Fruit fly (Drosophila melanogaster) whole organism, embryonic: Measurements from ENCODE around the gene Ice2.
A peak's percentile ranks its signal among the peaks of the same experiment; 100 is the strongest.

Experiments
- CG10431 ChIP-seq: fragments of 200-800 bp; sonication (Bioruptor generic); optimal IDR thresholded peaks from 3 replicates; lab custom pipeline; 2018; ENCODE audit warnings: missing biosample characterization, mild to moderate bottlenecking, missing genetic modification characterization
- CG10959 ChIP-seq: fragments of 200-800 bp; sonication (Bioruptor generic); IDR thresholded peaks from 2 replicates; pipeline ENCODE4 v1.3.6; 2022; ENCODE audit warnings: missing biosample characterization, missing genetic modification characterization
- CG11456 ChIP-seq: fragments of 200-800 bp; sonication (Bioruptor generic); IDR thresholded peaks from 3 replicates; pipeline ENCODE4 v1.3.6; 2022; ENCODE audit warnings: missing biosample characterization, missing genetic modification characterization
- CG11560 ChIP-seq: fragments of 200-800 bp; sonication (Bioruptor generic); IDR thresholded peaks from 3 replicates; pipeline ENCODE4 v1.3.6; 2022; ENCODE audit warnings: missing biosample characterization, missing genetic modification characterization
- CG11696 ChIP-seq: fragments of 200-800 bp; sonication (Bioruptor generic); IDR thresholded peaks from 2 replicates; pipeline ENCODE4 v1.3.6; 2022; ENCODE audit warnings: missing biosample characterization, missing genetic modification characterization
- CG12236 ChIP-seq: fragments of 200-800 bp; sonication (Bioruptor generic); optimal IDR thresholded peaks from 2 replicates; lab custom pipeline; 2016; ENCODE audit warnings: missing biosample characterization, missing genetic modification characterization
- CG14860 ChIP-seq: fragments of 200-800 bp; sonication (Bioruptor generic); IDR thresholded peaks from 3 replicates; pipeline ENCODE4 v1.3.6; 2022; ENCODE audit warnings: missing biosample characterization, missing genetic modification characterization; ENCODE audit not compliant: partially characterized antibody
- CG14965 ChIP-seq: fragments of 200-800 bp; sonication (Bioruptor generic); optimal IDR thresholded peaks from 2 replicates; lab custom pipeline; 2016; ENCODE audit warnings: missing biosample characterization, missing genetic modification characterization, borderline replicate concordance
- CG15011 ChIP-seq: fragments of 200-800 bp; sonication (Bioruptor generic); optimal IDR thresholded peaks from 3 replicates; lab custom pipeline; 2018; ENCODE audit warnings: missing biosample characterization, mild to moderate bottlenecking, missing genetic modification characterization
- CG15696 ChIP-seq: fragments of 200-800 bp; sonication (Bioruptor generic); optimal IDR thresholded peaks from 2 replicates; lab custom pipeline; 2019; ENCODE audit warnings: missing biosample characterization, mild to moderate bottlenecking, missing genetic modification characterization, moderate library complexity
- CG17385 ChIP-seq: fragments of 200-800 bp; sonication (Bioruptor generic); optimal IDR thresholded peaks from 3 replicates; lab custom pipeline; 2018; ENCODE audit warnings: missing biosample characterization, mild to moderate bottlenecking, missing genetic modification characterization
- CG1832 ChIP-seq: fragments of 200-800 bp; sonication (Bioruptor generic); optimal IDR thresholded peaks from 2 replicates; lab custom pipeline; 2017; ENCODE audit warnings: missing biosample characterization, mild to moderate bottlenecking, missing genetic modification characterization, inconsistent platforms
- CG30403 ChIP-seq: fragments of 200-800 bp; sonication (Bioruptor generic); optimal IDR thresholded peaks from 3 replicates; lab custom pipeline; 2016; ENCODE audit warnings: missing biosample characterization, missing genetic modification characterization
- CG31365 ChIP-seq: fragments of 200-800 bp; sonication (Bioruptor generic); optimal IDR thresholded peaks from 2 replicates; lab custom pipeline; 2018; ENCODE audit warnings: missing biosample characterization, mild to moderate bottlenecking, missing genetic modification characterization
- CG32532 ChIP-seq: fragments of 200-800 bp; sonication (Bioruptor generic); IDR thresholded peaks from 2 replicates; pipeline ENCODE4 v1.3.6; 2022; ENCODE audit warnings: missing biosample characterization, missing genetic modification characterization
- CG4360 ChIP-seq: fragments of 200-800 bp; sonication (Bioruptor generic); IDR thresholded peaks from 2 replicates; pipeline ENCODE4 v1.3.6; 2022; ENCODE audit warnings: missing biosample characterization, missing genetic modification characterization
- D19A ChIP-seq: fragments of 200-800 bp; optimal IDR thresholded peaks from 3 replicates; lab custom pipeline; 2019; ENCODE audit warnings: missing biosample characterization, mild to moderate bottlenecking, missing genetic modification characterization, moderate library complexity
- Dll ChIP-seq: fragments of 200-800 bp; sonication (Bioruptor generic); IDR thresholded peaks from 4 replicates; pipeline ENCODE4 v1.3.6; 2022; ENCODE audit warnings: missing biosample characterization, missing genetic modification characterization; ENCODE audit not compliant: partially characterized antibody
- Ets97D ChIP-seq: fragments of 200-800 bp; sonication (Bioruptor generic); optimal IDR thresholded peaks from 3 replicates; lab custom pipeline; 2016; ENCODE audit warnings: missing biosample characterization, missing genetic modification characterization
- Fer3 ChIP-seq: fragments of 200-800 bp; sonication (Bioruptor generic); optimal IDR thresholded peaks from 2 replicates; lab custom pipeline; 2018; ENCODE audit warnings: missing biosample characterization, mild to moderate bottlenecking, missing genetic modification characterization, moderate library complexity
- Lhr ChIP-seq: fragments of 200-800 bp; sonication (Bioruptor generic); optimal IDR thresholded peaks from 3 replicates; lab custom pipeline; 2017; ENCODE audit warnings: mild to moderate bottlenecking, missing biosample characterization, missing genetic modification reagents, missing genetic modification characterization
- Med ChIP-seq: fragments of 200-800 bp; sonication (Bioruptor generic); peaks from one replicate; lab custom pipeline; 2016; ENCODE audit warnings: missing biosample characterization, missing genetic modification characterization, mild to moderate bottlenecking, inconsistent platforms, moderate library complexity
- Oli ChIP-seq: fragments of 200-800 bp; sonication (Bioruptor generic); optimal IDR thresholded peaks from 2 replicates; lab custom pipeline; 2018; ENCODE audit warnings: missing biosample characterization, mild to moderate bottlenecking, missing genetic modification characterization, moderate library complexity
- Ravus ChIP-seq: fragments of 200-800 bp; sonication (Bioruptor generic); IDR thresholded peaks from 2 replicates; pipeline ENCODE4 v1.3.6; 2022; ENCODE audit warnings: missing biosample characterization, missing genetic modification characterization
- Rfx ChIP-seq: fragments of 200-800 bp; sonication (Bioruptor generic); IDR thresholded peaks from 2 replicates; pipeline ENCODE4 v1.3.6; 2022; ENCODE audit warnings: missing biosample characterization, missing genetic modification characterization
- Side ChIP-seq: fragments of 200-800 bp; sonication (Bioruptor generic); optimal IDR thresholded peaks from 2 replicates; lab custom pipeline; 2016; ENCODE audit warnings: missing biosample characterization, missing genetic modification characterization
- Xrp1 ChIP-seq: fragments of 200-800 bp; sonication (Bioruptor generic); IDR thresholded peaks from 2 replicates; pipeline ENCODE4 v1.3.6; 2022; ENCODE audit warnings: missing biosample characterization, missing genetic modification characterization
- ac ChIP-seq: fragments of 200-800 bp; sonication (Bioruptor generic); optimal IDR thresholded peaks from 3 replicates; lab custom pipeline; 2017; ENCODE audit warnings: missing biosample characterization, mild to moderate bottlenecking, missing genetic modification characterization
- amos ChIP-seq: fragments of 200-800 bp; sonication (Bioruptor generic); IDR thresholded peaks from 2 replicates; pipeline ENCODE4 v1.3.6; 2022; ENCODE audit warnings: missing biosample characterization, missing genetic modification characterization; ENCODE audit not compliant: partially characterized antibody
- da ChIP-seq: fragments of 200-800 bp; sonication (Bioruptor generic); optimal IDR thresholded peaks from 2 replicates; lab custom pipeline; 2016; ENCODE audit warnings: missing biosample characterization, missing genetic modification characterization
- dpn ChIP-seq, 2 experiments: fragments of 200-800 bp; sonication (Bioruptor generic); optimal IDR thresholded peaks; 3 replicates each; lab custom pipeline; 2016; ENCODE audit warnings: missing biosample characterization in 2 of 2, missing genetic modification characterization in 2 of 2
- dysf ChIP-seq: fragments of 200-800 bp; sonication (Bioruptor generic); IDR thresholded peaks from 3 replicates; pipeline ENCODE4 v1.3.6; 2022; ENCODE audit warnings: missing biosample characterization, missing genetic modification characterization
- exex ChIP-seq: fragments of 200-800 bp; sonication (Bioruptor generic); optimal IDR thresholded peaks from 4 replicates; lab custom pipeline; 2018; ENCODE audit warnings: missing biosample characterization, mild to moderate bottlenecking, missing genetic modification characterization, moderate library complexity
- grn ChIP-seq: fragments of 200-800 bp; sonication (Bioruptor generic); optimal IDR thresholded peaks from 3 replicates; lab custom pipeline; 2017; ENCODE audit warnings: missing biosample characterization, missing genetic modification characterization
- hb ChIP-seq: fragments of 200-800 bp; sonication (Bioruptor generic); IDR thresholded peaks from 3 replicates; pipeline ENCODE4 v1.3.6; 2022; ENCODE audit warnings: missing biosample characterization, missing genetic modification characterization; ENCODE audit not compliant: partially characterized antibody
- knrl ChIP-seq: fragments of 200-800 bp; sonication (Bioruptor generic); IDR thresholded peaks from 3 replicates; pipeline ENCODE4 v1.3.6; 2022; ENCODE audit warnings: missing biosample characterization, missing genetic modification characterization; ENCODE audit not compliant: partially characterized antibody
- lab ChIP-seq: fragments of 200-800 bp; sonication (Bioruptor generic); optimal IDR thresholded peaks from 3 replicates; lab custom pipeline; 2017; ENCODE audit warnings: missing biosample characterization, missing genetic modification characterization, mild to moderate bottlenecking, moderate library complexity, missing genetic modification reagents
- lov ChIP-seq, 2 experiments: fragments of 200-800 bp in 1 of 2; fragments of >200 bp in 1 of 2; sonication (Bioruptor generic) in 1 of 2; IDR thresholded peaks in 1 of 2; optimal IDR thresholded peaks in 1 of 2; 2 replicates in 1 of 2; 3 replicates in 1 of 2; pipeline versions ENCODE4 v1.3.6 to Lab custom; 2017 to 2022; ENCODE audit warnings: missing biosample characterization in 1 of 2, missing genetic modification characterization in 1 of 2
- mirr ChIP-seq: fragments of 200-800 bp; sonication (Bioruptor generic); optimal IDR thresholded peaks from 3 replicates; lab custom pipeline; 2018; ENCODE audit warnings: missing biosample characterization, mild to moderate bottlenecking, missing genetic modification characterization
- onecut ChIP-seq: fragments of 200-800 bp; sonication (Bioruptor generic); IDR thresholded peaks from 2 replicates; pipeline ENCODE4 v1.3.6; 2022; ENCODE audit warnings: missing biosample characterization, missing genetic modification characterization
- p53 ChIP-seq: fragments of 200-800 bp; sonication (Bioruptor generic); optimal IDR thresholded peaks from 2 replicates; lab custom pipeline; 2016; ENCODE audit warnings: missing biosample characterization, missing genetic modification characterization
- rib ChIP-seq: fragments of 200-800 bp; sonication (Bioruptor generic); IDR thresholded peaks from 2 replicates; pipeline ENCODE4 v1.3.6; 2022; ENCODE audit warnings: missing biosample characterization, missing genetic modification characterization
- salm ChIP-seq: fragments of 200-800 bp; sonication (Bioruptor generic); optimal IDR thresholded peaks from 2 replicates; lab custom pipeline; 2018; ENCODE audit warnings: missing biosample characterization, mild to moderate bottlenecking, missing genetic modification characterization
- sna ChIP-seq: fragments of 200-800 bp; sonication (Bioruptor generic); IDR thresholded peaks from 2 replicates; pipeline ENCODE4 v1.3.6; 2022; ENCODE audit warnings: missing biosample characterization, missing genetic modification characterization; ENCODE audit not compliant: partially characterized antibody
- sob ChIP-seq: fragments of 200-800 bp; sonication (Bioruptor generic); IDR thresholded peaks from 2 replicates; pipeline ENCODE4 v1.3.6; 2022; ENCODE audit warnings: missing biosample characterization, missing genetic modification characterization
- stwl ChIP-seq: fragments of 200-800 bp; sonication (Bioruptor generic); optimal IDR thresholded peaks from 3 replicates; lab custom pipeline; 2018; ENCODE audit warnings: missing biosample characterization, mild to moderate bottlenecking, missing genetic modification characterization, moderate library complexity

The Ice2 gene

DNA sequence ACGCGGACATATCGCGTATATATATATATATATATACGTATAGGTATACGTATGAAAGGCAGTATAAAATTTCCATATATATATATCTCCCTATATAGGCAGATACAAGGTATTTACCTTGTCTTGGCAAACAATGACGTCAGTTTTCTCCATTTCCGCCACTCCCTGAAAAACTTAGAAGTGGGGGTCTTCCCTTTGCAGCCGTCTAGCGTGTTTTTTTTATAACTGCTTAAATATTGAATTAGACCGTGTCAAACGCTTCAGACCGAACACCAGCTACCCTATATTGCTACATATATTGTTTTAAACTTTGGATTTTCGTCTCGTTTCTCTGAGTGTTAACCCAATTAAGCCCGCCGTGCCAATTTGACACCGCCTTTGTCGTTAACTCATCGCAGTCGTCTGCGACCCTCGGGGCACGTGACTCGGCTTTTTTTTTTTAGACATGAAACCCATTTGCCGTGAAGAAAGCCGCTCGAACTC, 46.7 kb downstream of the Ice2 start (continued):
- TF ChIP-seq lov (optimal IDR thresholded peaks at IDR 0.05; lab: Kevin White, UChicago) = no peak
- TF ChIP-seq lov (GFP tag; IDR thresholded peaks at IDR 0.05; lab: Robert Waterston, UW) = no peak
- peak; percentile 26 for TF ChIP-seq CG15696 (tag; lab: Kevin White, UChicago)
- no peak for TF ChIP-seq CG1832 (GFP tag; lab: Kevin White, UChicago)
- no peak for TF ChIP-seq da (GFP tag; lab: Kevin White, UChicago)
- no peak for TF ChIP-seq Dll (GFP tag; lab: Robert Waterston, UW)
- TF ChIP-seq CG11696 (GFP tag; lab: Robert Waterston, UW) = no peak
- TF ChIP-seq Fer3 = no peak
- no peak for TF ChIP-seq p53 (GFP tag; lab: Kevin White, UChicago)
- TF ChIP-seq CG10959 (GFP tag; lab: Robert Waterston, UW) = no peak
- no peak for TF ChIP-seq salm (tag; lab: Kevin White, UChicago)
- no peak for TF ChIP-seq CG30403
- peak; percentile 9 for TF ChIP-seq Side (GFP tag; lab: Kevin White, UChicago)
- TF ChIP-seq rib (GFP tag; lab: Robert Waterston, UW) = 0 out of 2 replicates have a peak, but pooled peaks have one; percentile 38
- TF ChIP-seq mirr = no peak
- no peak for TF ChIP-seq CG11560 (tag; lab: Robert Waterston, UW)
- no peak for TF ChIP-seq CG4360 (GFP tag; lab: Robert Waterston, UW)
- TF ChIP-seq CG15011 = peak; percentile 31
- TF ChIP-seq Ravus (GFP tag; lab: Robert Waterston, UW) = no peak
- TF ChIP-seq sna (GFP tag; lab: Robert Waterston, UW) = no peak
- TF ChIP-seq dpn (GFP tag; optimal IDR thresholded peaks at IDR 0.05; lab: Kevin White, UChicago) = no peak
- peak; percentile 14 for TF ChIP-seq CG17385
- peak; percentile 6 for TF ChIP-seq CG10431 (GFP tag; lab: Kevin White, UChicago)
- no peak for TF ChIP-seq ac

DNA sequence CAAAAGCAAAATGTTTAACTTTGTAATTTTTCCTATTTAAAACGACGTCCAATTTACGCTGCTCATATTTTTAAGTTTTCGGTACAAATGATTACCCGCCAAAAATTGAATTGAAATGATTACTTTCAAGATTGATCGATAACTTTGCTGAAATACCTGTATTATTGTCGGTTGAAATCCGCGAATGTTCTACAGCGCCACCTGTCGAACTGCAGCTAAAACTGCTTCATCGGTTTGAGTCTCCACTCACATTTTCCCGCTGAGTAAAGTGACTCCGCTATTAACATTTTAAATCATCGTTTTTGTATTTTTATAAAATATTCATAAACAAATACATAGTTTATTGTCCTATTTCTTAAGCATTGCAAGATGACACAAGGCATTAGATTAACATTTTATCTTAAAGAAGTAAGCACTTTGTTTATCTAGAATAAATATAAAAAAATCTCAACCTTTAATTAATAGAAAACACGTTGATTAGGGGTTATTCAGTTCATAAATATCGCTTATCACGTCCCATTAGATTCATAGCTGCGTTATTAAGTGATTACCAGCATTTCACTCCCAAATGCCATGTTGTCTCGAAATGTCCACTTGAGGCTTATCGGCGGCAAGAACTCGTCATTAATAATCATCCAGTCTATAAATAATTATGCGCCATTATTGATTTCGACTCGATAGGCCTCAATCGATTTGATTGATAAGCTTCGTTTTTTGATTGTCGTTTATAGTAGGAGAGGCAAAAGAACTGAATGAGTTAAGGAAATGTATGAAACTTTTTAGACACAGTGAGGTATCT, 49.8 kb downstream of the Ice2 start:
- TF ChIP-seq CG14965 (GFP tag; lab: Kevin White, UChicago) = peak; percentile 89
- peak; percentile 90 for TF ChIP-seq CG31365 (tag; lab: Kevin White, UChicago)
- TF ChIP-seq D19A (tag; lab: Kevin White, UChicago) = peak; percentile 8
- peak; percentile 44; the same call in 1 of the 3 replicates for TF ChIP-seq hb (GFP tag; lab: Robert Waterston, UW)
- peak; percentile 90 for TF ChIP-seq grn
- peak; percentile 67 for TF ChIP-seq stwl (tag; lab: Kevin White, UChicago)
- TF ChIP-seq CG11456 = peak; percentile 15; the same call in 1 of the 3 replicates
- TF ChIP-seq sob (GFP tag; lab: Robert Waterston, UW) = peak; percentile 45; the same call in 1 of the 2 replicates
- TF ChIP-seq Lhr = peak; percentile 12
- 0 out of 3 replicates have a peak, but pooled peaks have one; percentile 8 for TF ChIP-seq CG14860 (GFP tag; lab: Robert Waterston, UW)
- TF ChIP-seq onecut = peak; percentile 18; the same call in 1 of the 2 replicates
- peak; percentile 17; the same call in 1 of the 2 replicates for TF ChIP-seq Xrp1
- peak; percentile 97 for TF ChIP-seq rib (GFP tag; lab: Robert Waterston, UW)
- TF ChIP-seq lab (GFP tag; lab: Kevin White, UChicago) = peak; percentile 12
- TF ChIP-seq Oli (tag; lab: Kevin White, UChicago) = no peak
- peak; percentile 59 for TF ChIP-seq Ets97D (GFP tag; lab: Kevin White, UChicago)
- TF ChIP-seq CG32532 = peak; percentile 43; the same call in 1 of the 2 replicates
- peak; percentile 100 for TF ChIP-seq exex (tag; lab: Kevin White, UChicago)
- peak; percentile 48; the same call in 1 of the 2 replicates for TF ChIP-seq amos
- peak; percentile 89 for TF ChIP-seq Med (GFP tag; lab: Kevin White, UChicago)
- no peak for TF ChIP-seq dysf (GFP tag; lab: Robert Waterston, UW)
- peak; percentile 67 for TF ChIP-seq Rfx
- no peak for TF ChIP-seq CG12236 (GFP tag; lab: Kevin White, UChicago)
- peak; percentile 32; the same call in 1 of the 3 replicates for TF ChIP-seq knrl (GFP tag; lab: Robert Waterston, UW)
